Fruit fly (Drosophila melanogaster) S2 (cell line): ENCODE measurements around the gene KrT95D.

ENCODE experiments used
- CG8478 ChIP-seq: fragments of >200 bp; optimal IDR thresholded peaks from 2 replicates; lab custom pipeline; 2018
- CTCF ChIP-seq, 2 experiments: fragments of >200 bp; optimal IDR thresholded peaks; 2 replicates each; lab custom pipeline; 2018

- no peak for TF ChIP-seq CG8478 (lab: Kevin White, UChicago)
- no peak for TF ChIP-seq CTCF (optimal IDR thresholded peaks at IDR 0.05; lab: Kevin White, UChicago)
Observed at dm6 chr3R:24026503-24026902, 5.1 kb downstream of the KrT95D start.
